Fruit fly (Drosophila melanogaster) whole organism, wandering third instar larva: ENCODE measurements around the gene CG32813.

ENCODE experiments used
- Jra ChIP-seq: sonication (Bioruptor generic); optimal IDR thresholded peaks from 2 replicates; lab custom pipeline; 2016; ENCODE audit warnings: missing biosample characterization, missing genetic modification characterization
- h ChIP-seq: fragments of 200-800 bp; sonication (Bioruptor generic); optimal IDR thresholded peaks from 3 replicates; lab custom pipeline; 2016; ENCODE audit warnings: missing biosample characterization, mild to moderate bottlenecking, missing genetic modification characterization

dm6 chrX:1381413-1381991 lies 788 bp downstream of the CG32813 start:
- TF ChIP-seq h (GFP tag; lab: Kevin White, UChicago): no peak
- no peak for TF ChIP-seq Jra (GFP tag; lab: Kevin White, UChicago)
